Worm (Caenorhabditis elegans) whole organism, L1 larva: ENCODE measurements around the gene F59A6.10.

ENCODE experiments used
- C34B4.2 ChIP-seq: sonication (generic microtip); optimal IDR thresholded peaks from 2 replicates; lab custom pipeline; 2017; ENCODE audit warnings: mild to moderate bottlenecking, missing genetic modification characterization, missing compliant biosample characterization
- F16B12.6 ChIP-seq: fragments of 150-350 bp; optimal IDR thresholded peaks from 2 replicates; lab custom pipeline; 2014; ENCODE audit warnings: missing biosample characterization, missing genetic modification characterization
- ama-1 ChIP-seq: fragments of 150-350 bp; optimal IDR thresholded peaks from 2 replicates; lab custom pipeline; 2014
- blmp-1 ChIP-seq: fragments of 150-350 bp; optimal IDR thresholded peaks from 2 replicates; lab custom pipeline; 2014; ENCODE audit warnings: missing biosample characterization, missing genetic modification characterization
- ceh-8 ChIP-seq: fragments of 200-800 bp; sonication (Bioruptor generic); optimal IDR thresholded peaks from 2 replicates; lab custom pipeline; 2018; ENCODE audit warnings: mild to moderate bottlenecking, missing genetic modification characterization, moderate library complexity, missing compliant biosample characterization
- ceh-88 ChIP-seq: fragments of 200-800 bp; sonication (Bioruptor generic); IDR thresholded peaks from 2 replicates; pipeline ENCODE4 v1.3.6; 2022; ENCODE audit warnings: missing genetic modification characterization, missing compliant biosample characterization
- ceh-90 ChIP-seq: sonication (generic microtip); optimal IDR thresholded peaks from 2 replicates; lab custom pipeline; 2016; ENCODE audit warnings: missing genetic modification characterization, missing compliant biosample characterization
- ces-1 ChIP-seq: fragments of 150-350 bp; optimal IDR thresholded peaks from 2 replicates; lab custom pipeline; 2014; ENCODE audit warnings: missing biosample characterization, missing genetic modification reagents, missing genetic modification characterization
- dpl-1 ChIP-seq, 3 experiments: fragments of 150-350 bp in 2 of 3; sonication (generic microtip) in 1 of 3; optimal IDR thresholded peaks; 2 replicates each; lab custom pipeline; 2014 to 2017; ENCODE audit warnings: missing biosample characterization in 3 of 3, missing genetic modification characterization in 3 of 3, missing genetic modification reagents in 3 of 3
- dsc-1 ChIP-seq: sonication (generic microtip); optimal IDR thresholded peaks from 2 replicates; lab custom pipeline; 2016; ENCODE audit warnings: mild to moderate bottlenecking, missing genetic modification characterization, missing compliant biosample characterization
- egl-13 ChIP-seq: sonication (generic microtip); optimal IDR thresholded peaks from 2 replicates; lab custom pipeline; 2016; ENCODE audit warnings: missing genotype, missing genetic modification reagents, missing genetic modification characterization, missing compliant biosample characterization
- elt-2 ChIP-seq: sonication (generic microtip); optimal IDR thresholded peaks from 2 replicates; lab custom pipeline; 2016; ENCODE audit warnings: missing genetic modification characterization, mild to moderate bottlenecking, inconsistent platforms, missing compliant biosample characterization, missing genetic modification reagents
- ets-5 ChIP-seq: fragments of 200-800 bp; sonication (Bioruptor generic); IDR thresholded peaks from 2 replicates; pipeline ENCODE4 v1.3.6; 2022; ENCODE audit warnings: missing genetic modification characterization, missing compliant biosample characterization
- fkh-8 ChIP-seq: sonication (generic microtip); optimal IDR thresholded peaks from 2 replicates; lab custom pipeline; 2016; ENCODE audit warnings: mild to moderate bottlenecking, missing genetic modification characterization, missing compliant biosample characterization
- hlh-17 ChIP-seq: fragments of 200-800 bp; sonication (Bioruptor generic); optimal IDR thresholded peaks from 2 replicates; lab custom pipeline; 2018; ENCODE audit warnings: missing genetic modification characterization, mild to moderate bottlenecking, missing compliant biosample characterization, moderate library complexity, borderline replicate concordance
- hlh-4 ChIP-seq: sonication (generic microtip); optimal IDR thresholded peaks from 2 replicates; lab custom pipeline; 2016; ENCODE audit warnings: mild to moderate bottlenecking, missing genetic modification characterization, missing compliant biosample characterization
- hpl-2 ChIP-seq: fragments of 150-350 bp; optimal IDR thresholded peaks from 2 replicates; lab custom pipeline; 2014; ENCODE audit warnings: missing biosample characterization, missing genetic modification reagents, missing genetic modification characterization
- irx-1 ChIP-seq: sonication (generic microtip); optimal IDR thresholded peaks from 2 replicates; lab custom pipeline; 2016; ENCODE audit warnings: missing genetic modification characterization, missing compliant biosample characterization
- lin-14 ChIP-seq: fragments of 200-800 bp; sonication (Bioruptor generic); optimal IDR thresholded peaks from 2 replicates; lab custom pipeline; 2018; ENCODE audit warnings: mild to moderate bottlenecking, missing genetic modification characterization, moderate library complexity, missing compliant biosample characterization
- lsy-2 ChIP-seq, 2 experiments: fragments of 150-350 bp; optimal IDR thresholded peaks; 2 replicates each; lab custom pipeline; 2014; ENCODE audit warnings: missing biosample characterization in 2 of 2, missing genetic modification characterization in 2 of 2
- mab-9 ChIP-seq: fragments of 200-800 bp; sonication (Bioruptor generic); IDR thresholded peaks from 2 replicates; pipeline ENCODE4 v1.3.6; 2022; ENCODE audit warnings: missing genetic modification reagents, missing genetic modification characterization, missing compliant biosample characterization
- nhr-11 ChIP-seq: fragments of 150-350 bp; optimal IDR thresholded peaks from 2 replicates; lab custom pipeline; 2014; ENCODE audit warnings: missing biosample characterization, missing genetic modification characterization
- nhr-12 ChIP-seq: sonication (generic microtip); optimal IDR thresholded peaks from 2 replicates; lab custom pipeline; 2017; ENCODE audit warnings: missing biosample characterization, missing genetic modification characterization
- nhr-20 ChIP-seq: sonication (generic microtip); optimal IDR thresholded peaks from 2 replicates; lab custom pipeline; 2016; ENCODE audit warnings: mild to moderate bottlenecking, missing genetic modification characterization, missing compliant biosample characterization
- nhr-28 ChIP-seq: fragments of 150-350 bp; optimal IDR thresholded peaks from 2 replicates; lab custom pipeline; 2014; ENCODE audit warnings: missing biosample characterization, missing genetic modification characterization
- nhr-47 ChIP-seq: sonication (generic microtip); optimal IDR thresholded peaks from 2 replicates; lab custom pipeline; 2016; ENCODE audit warnings: mild to moderate bottlenecking, missing genetic modification characterization, moderate library complexity, missing compliant biosample characterization
- nhr-85 ChIP-seq: sonication (generic microtip); peaks from one replicate; lab custom pipeline; 2016; ENCODE audit warnings: missing genetic modification characterization, inconsistent platforms, missing compliant biosample characterization
- pqm-1 ChIP-seq: sonication (generic microtip); optimal IDR thresholded peaks from 3 replicates; lab custom pipeline; 2017; ENCODE audit warnings: missing biosample characterization, missing genetic modification characterization
- skn-1 ChIP-seq: fragments of 150-350 bp; optimal IDR thresholded peaks from 2 replicates; lab custom pipeline; 2014; ENCODE audit warnings: missing biosample characterization, missing genetic modification characterization
- snu-23 ChIP-seq: sonication (generic microtip); optimal IDR thresholded peaks from 2 replicates; lab custom pipeline; 2016; ENCODE audit warnings: missing genetic modification characterization, missing compliant biosample characterization
- sup-37 ChIP-seq: fragments of 200-800 bp; sonication (Bioruptor generic); optimal IDR thresholded peaks from 2 replicates; lab custom pipeline; 2018; ENCODE audit warnings: mild to moderate bottlenecking, missing genetic modification characterization, missing compliant biosample characterization
- tbx-2 ChIP-seq: sonication (generic microtip); optimal IDR thresholded peaks from 2 replicates; lab custom pipeline; 2016; ENCODE audit warnings: missing genetic modification characterization, missing compliant biosample characterization
- unc-130 ChIP-seq: fragments of 150-350 bp; optimal IDR thresholded peaks from 2 replicates; lab custom pipeline; 2017; ENCODE audit warnings: missing biosample characterization, missing genetic modification characterization, inconsistent platforms
- unc-30 ChIP-seq: sonication (generic microtip); optimal IDR thresholded peaks from 2 replicates; lab custom pipeline; 2017; ENCODE audit warnings: missing biosample characterization, missing genetic modification characterization
- unc-86 ChIP-seq: sonication (generic microtip); optimal IDR thresholded peaks from 2 replicates; lab custom pipeline; 2016; ENCODE audit warnings: missing genetic modification characterization, missing compliant biosample characterization
- xbp-1 ChIP-seq: sonication (generic microtip); optimal IDR thresholded peaks from 2 replicates; lab custom pipeline; 2016; ENCODE audit warnings: missing genetic modification characterization, missing compliant biosample characterization
- zag-1 ChIP-seq: fragments of 150-350 bp; optimal IDR thresholded peaks from 2 replicates; lab custom pipeline; 2014; ENCODE audit warnings: missing biosample characterization, missing genetic modification characterization
- ztf-4 ChIP-seq: fragments of 150-350 bp; optimal IDR thresholded peaks from 2 replicates; lab custom pipeline; 2014; ENCODE audit warnings: missing biosample characterization, missing genetic modification characterization

F59A6.10 gene

DNA sequence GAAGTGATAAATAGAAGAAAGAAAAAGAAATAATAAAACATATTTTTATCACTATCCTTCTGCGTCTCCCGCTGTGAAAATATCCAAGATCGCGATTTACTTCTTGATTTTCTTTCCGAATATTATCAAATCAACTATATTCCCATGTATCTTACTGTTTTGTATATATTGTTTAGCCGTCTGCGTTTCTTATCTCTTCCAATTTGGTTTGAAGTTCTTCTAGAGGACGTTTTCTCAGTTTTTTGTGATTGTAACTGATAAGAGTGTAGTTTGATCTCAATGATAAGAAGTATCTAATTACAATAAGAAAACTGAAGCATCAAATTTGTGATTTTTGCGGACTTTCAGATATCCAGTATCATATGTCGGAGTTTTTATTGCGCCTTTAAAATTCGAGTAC lies 43.1 kb upstream of the F59A6.10 start (continued):
- no peak for TF ChIP-seq irx-1 (tag; lab: Kevin White, UChicago)
- no peak for TF ChIP-seq ztf-4
- TF ChIP-seq egl-13 = no peak
- no peak for TF ChIP-seq F16B12.6 (tag; lab: Kevin White, UChicago)
- TF ChIP-seq nhr-85 (tag; lab: Kevin White, UChicago) = peak; percentile 74
- no peak for TF ChIP-seq unc-86 (tag; lab: Kevin White, UChicago)
- TF ChIP-seq nhr-28 (tag; lab: Kevin White, UChicago) = no peak
- no peak for TF ChIP-seq ceh-88 (GFP tag; lab: Robert Waterston, UW)
- TF ChIP-seq tbx-2 (tag; lab: Kevin White, UChicago) = no peak
- TF ChIP-seq lsy-2 (tag; optimal IDR thresholded peaks at IDR 0.05; lab: Kevin White, UChicago) = peak in 1 of 2 experiments; percentile 16
- no peak for TF ChIP-seq dsc-1 (tag; lab: Kevin White, UChicago)
- peak; percentile 31 for TF ChIP-seq blmp-1 (tag; lab: Kevin White, UChicago)
- no peak for TF ChIP-seq sup-37
- no peak for TF ChIP-seq dpl-1 (GFP tag; optimal IDR thresholded peaks at IDR 0.05; lab: Kevin White, UChicago)
- TF ChIP-seq hlh-17 (GFP tag; lab: Kevin White, UChicago) = no peak
- no peak for TF ChIP-seq unc-30 (tag; lab: Kevin White, UChicago)
- TF ChIP-seq snu-23 (GFP tag; lab: Kevin White, UChicago) = peak; percentile 9
- no peak for TF ChIP-seq ets-5 (GFP tag; lab: Robert Waterston, UW)
- no peak for TF ChIP-seq nhr-47 (tag; lab: Kevin White, UChicago)
- no peak for TF ChIP-seq ama-1 (lab: Kevin White, UChicago)
- TF ChIP-seq xbp-1 (tag; lab: Kevin White, UChicago) = no peak
- TF ChIP-seq nhr-12 (tag; lab: Kevin White, UChicago) = no peak
- TF ChIP-seq nhr-20 (tag; lab: Kevin White, UChicago) = peak; percentile 44
- TF ChIP-seq ceh-90 (tag; lab: Kevin White, UChicago) = no peak
- TF ChIP-seq C34B4.2 (tag; lab: Kevin White, UChicago) = no peak
- no peak for TF ChIP-seq ces-1 (GFP tag; lab: Kevin White, UChicago)
- no peak for TF ChIP-seq zag-1 (tag; lab: Kevin White, UChicago)
- TF ChIP-seq skn-1 (tag; lab: Kevin White, UChicago) = no peak

DNA sequence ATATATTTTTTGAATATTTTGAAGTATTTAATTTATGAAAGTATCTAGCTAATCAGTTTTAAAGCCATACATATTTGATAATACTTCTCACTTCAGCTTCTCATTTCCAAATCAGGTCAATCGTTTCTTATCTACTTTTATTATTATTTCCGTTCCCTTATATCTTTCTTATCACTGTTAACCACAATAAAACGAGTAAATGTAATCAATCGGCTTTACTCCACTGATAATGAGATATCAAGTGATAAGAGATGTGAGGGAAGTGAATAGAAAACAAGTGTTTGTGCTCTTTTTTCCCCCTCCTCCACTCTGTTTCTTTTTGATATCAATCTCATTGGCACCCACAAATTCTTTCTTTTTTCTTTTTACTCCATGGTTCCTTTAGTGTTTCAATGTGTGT lies 37.2 kb upstream of the F59A6.10 start:
- peak; percentile 30 for TF ChIP-seq lin-14 (GFP tag; lab: Kevin White, UChicago)
- no peak for TF ChIP-seq ets-5 (GFP tag; lab: Robert Waterston, UW)
- no peak for TF ChIP-seq fkh-8
- TF ChIP-seq nhr-28 (tag; lab: Kevin White, UChicago) = no peak
- TF ChIP-seq mab-9 (GFP tag; lab: Robert Waterston, UW) = no peak
- no peak for TF ChIP-seq unc-130 (tag; lab: Kevin White, UChicago)
- TF ChIP-seq pqm-1 = peak; percentile 0
- TF ChIP-seq hlh-4 = no peak
- TF ChIP-seq ama-1 (lab: Kevin White, UChicago) = no peak
- TF ChIP-seq nhr-11 (tag; lab: Kevin White, UChicago) = no peak
- peak; percentile 97 for TF ChIP-seq elt-2
- TF ChIP-seq C34B4.2 (tag; lab: Kevin White, UChicago) = no peak
- no peak for TF ChIP-seq ceh-8

DNA sequence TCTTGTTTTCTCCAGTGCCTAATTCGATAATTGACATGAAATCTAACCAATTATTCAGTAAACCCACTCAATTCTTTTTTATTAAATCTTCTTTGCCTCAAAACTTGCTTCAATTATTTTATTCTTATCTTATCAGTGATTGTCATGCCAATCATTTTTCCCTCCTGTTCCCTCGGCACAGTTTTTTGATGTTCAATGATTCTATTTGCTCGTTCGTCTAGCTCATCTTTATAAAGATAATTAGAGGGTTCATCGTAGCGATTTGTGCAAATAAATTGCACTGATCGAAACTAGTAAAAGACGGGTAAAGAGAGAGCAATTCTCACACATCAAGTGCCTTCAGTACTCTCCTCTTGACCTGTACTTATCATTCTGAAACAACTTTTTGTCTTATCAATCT lies 36.1 kb upstream of the F59A6.10 start:
- peak; percentile 84 for TF ChIP-seq elt-2
- no peak for TF ChIP-seq unc-86 (tag; lab: Kevin White, UChicago)
- TF ChIP-seq, all 84 proteins: peak for 1

DNA sequence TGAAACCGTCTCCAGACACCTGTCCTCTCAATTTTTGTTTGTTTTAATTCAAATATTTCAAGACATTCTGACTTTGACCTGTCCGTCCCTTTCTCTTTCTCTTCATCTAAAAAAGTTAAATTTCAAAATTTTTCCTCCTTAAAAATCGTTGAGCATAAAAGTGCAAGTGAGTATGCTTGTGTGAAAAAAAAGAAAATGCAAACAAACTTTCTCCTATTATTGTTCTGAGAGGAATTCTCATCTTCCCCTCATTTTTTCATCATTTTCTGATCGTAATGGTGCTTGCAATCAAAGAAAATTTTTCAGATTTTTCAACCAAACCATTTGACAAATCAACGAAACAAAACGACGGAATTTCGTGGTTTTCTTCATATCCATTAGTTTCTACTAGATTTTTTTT lies 34.9 kb upstream of the F59A6.10 start, which contains the start of gene shc-2:
shc-2 (plus strand) TSS at position 301 of the 400 bp plus-strand sequence.
- no peak for TF ChIP-seq hpl-2 (GFP tag; lab: Kevin White, UChicago)
